Worm (Caenorhabditis elegans) whole organism, mixed stage, embryonic: Measurements from ENCODE around the gene spe-39.

Experiments
- ces-1 ChIP-seq: fragments of 150-350 bp; optimal IDR thresholded peaks from 2 replicates; lab custom pipeline; 2014; ENCODE audit warnings: missing biosample characterization, missing genetic modification reagents, missing genetic modification characterization
- cnd-1 ChIP-seq: fragments of 200-800 bp; sonication (Bioruptor generic); optimal IDR thresholded peaks from 2 replicates; lab custom pipeline; 2018; ENCODE audit warnings: mild to moderate bottlenecking, missing genetic modification characterization, missing compliant biosample characterization
- elt-1 ChIP-seq: sonication (generic microtip); optimal IDR thresholded peaks from 2 replicates; lab custom pipeline; 2017; ENCODE audit warnings: missing genetic modification characterization, mild to moderate bottlenecking, missing compliant biosample characterization, antibody characterized with exemption, moderate library complexity, borderline replicate concordance; ENCODE audit not compliant: insufficient read depth
- lsy-2 ChIP-seq: fragments of 150-350 bp; optimal IDR thresholded peaks from 2 replicates; lab custom pipeline; 2014; ENCODE audit warnings: missing biosample characterization, missing genetic modification characterization
- mab-5 ChIP-seq: fragments of 150-350 bp; optimal IDR thresholded peaks from 2 replicates; lab custom pipeline; 2014; ENCODE audit warnings: missing biosample characterization, missing genetic modification characterization
- nhr-12 ChIP-seq: fragments of 150-350 bp; optimal IDR thresholded peaks from 2 replicates; lab custom pipeline; 2014; ENCODE audit warnings: missing biosample characterization, missing genetic modification characterization
- unc-62 ChIP-seq: fragments of 150-350 bp; optimal IDR thresholded peaks from 2 replicates; lab custom pipeline; 2014; ENCODE audit warnings: missing biosample characterization, missing genetic modification reagents, missing genetic modification characterization
- ztf-11 ChIP-seq: fragments of 150-350 bp; optimal IDR thresholded peaks from 2 replicates; lab custom pipeline; 2014; ENCODE audit warnings: missing biosample characterization, missing genetic modification characterization

- TF ChIP-seq nhr-12 (tag; lab: Kevin White, UChicago) (no peak), unc-62 (no peak), mab-5 (no peak), ces-1 (GFP tag; lab: Kevin White, UChicago) (no peak), elt-1 (tag; lab: Kevin White, UChicago) (no peak), ztf-11 (tag; lab: Kevin White, UChicago) (no peak), lsy-2 (no peak), cnd-1 (no peak)
Measured at ce11 chrV:6831539-6831938, 46.3 kb downstream of the spe-39 start.
